Worm (Caenorhabditis elegans) whole organism, L1 larva: ENCODE data around the gene srxa-7.

Experiments
- C16A3.4 ChIP-seq: fragments of 150-350 bp; optimal IDR thresholded peaks from 2 replicates; lab custom pipeline; 2014; ENCODE audit warnings: missing biosample characterization, missing genetic modification characterization
- alr-1 ChIP-seq: fragments of 200-800 bp; sonication (Bioruptor generic); optimal IDR thresholded peaks from 2 replicates; lab custom pipeline; 2018; ENCODE audit warnings: borderline replicate concordance, mild to moderate bottlenecking, missing genetic modification characterization, missing compliant biosample characterization
- blmp-1 ChIP-seq: fragments of 150-350 bp; optimal IDR thresholded peaks from 2 replicates; lab custom pipeline; 2014; ENCODE audit warnings: missing biosample characterization, missing genetic modification characterization
- ceh-63 ChIP-seq: fragments of 200-800 bp; sonication (Bioruptor generic); optimal IDR thresholded peaks from 2 replicates; lab custom pipeline; 2018; ENCODE audit warnings: mild to moderate bottlenecking, missing genetic modification characterization, missing compliant biosample characterization
- elt-2 ChIP-seq: sonication (generic microtip); optimal IDR thresholded peaks from 2 replicates; lab custom pipeline; 2016; ENCODE audit warnings: missing genetic modification characterization, mild to moderate bottlenecking, inconsistent platforms, missing compliant biosample characterization, missing genetic modification reagents
- ets-5 ChIP-seq: fragments of 200-800 bp; sonication (Bioruptor generic); IDR thresholded peaks from 2 replicates; pipeline ENCODE4 v1.3.6; 2022; ENCODE audit warnings: missing genetic modification characterization, missing compliant biosample characterization
- fkh-10 ChIP-seq: sonication (generic microtip); optimal IDR thresholded peaks from 2 replicates; lab custom pipeline; 2017; ENCODE audit warnings: missing biosample characterization, missing genetic modification reagents, missing genetic modification characterization
- grh-1 ChIP-seq: fragments of 200-800 bp; sonication (Bioruptor generic); IDR thresholded peaks from 2 replicates; pipeline ENCODE4 v1.3.6; 2022; ENCODE audit warnings: missing genetic modification reagents, missing genetic modification characterization, missing compliant biosample characterization
- hlh-17 ChIP-seq: fragments of 200-800 bp; sonication (Bioruptor generic); optimal IDR thresholded peaks from 2 replicates; lab custom pipeline; 2018; ENCODE audit warnings: missing genetic modification characterization, mild to moderate bottlenecking, missing compliant biosample characterization, moderate library complexity, borderline replicate concordance
- irx-1 ChIP-seq: sonication (generic microtip); optimal IDR thresholded peaks from 2 replicates; lab custom pipeline; 2016; ENCODE audit warnings: missing genetic modification characterization, missing compliant biosample characterization
- isw-1 ChIP-seq: fragments of 200-800 bp; sonication (Bioruptor generic); IDR thresholded peaks from 2 replicates; pipeline ENCODE4 v1.3.6; 2022; ENCODE audit warnings: missing genetic modification characterization, missing compliant biosample characterization
- lin-14 ChIP-seq: fragments of 200-800 bp; sonication (Bioruptor generic); optimal IDR thresholded peaks from 2 replicates; lab custom pipeline; 2018; ENCODE audit warnings: mild to moderate bottlenecking, missing genetic modification characterization, moderate library complexity, missing compliant biosample characterization
- lin-35 ChIP-seq, 2 experiments: fragments of 150-350 bp; optimal IDR thresholded peaks; 2 replicates each; lab custom pipeline; 2014; ENCODE audit warnings: missing biosample characterization in 2 of 2, missing genetic modification characterization in 2 of 2, missing genetic modification reagents in 2 of 2
- lin-39 ChIP-seq: fragments of 150-350 bp; optimal IDR thresholded peaks from 2 replicates; lab custom pipeline; 2014; ENCODE audit warnings: missing biosample characterization, missing genetic modification reagents, missing genetic modification characterization
- lir-3 ChIP-seq: sonication (generic microtip); optimal IDR thresholded peaks from 2 replicates; lab custom pipeline; 2016; ENCODE audit warnings: mild to moderate bottlenecking, missing genetic modification characterization, moderate library complexity, missing compliant biosample characterization; ENCODE audit not compliant: poor library complexity
- nhr-12 ChIP-seq: sonication (generic microtip); optimal IDR thresholded peaks from 2 replicates; lab custom pipeline; 2017; ENCODE audit warnings: missing biosample characterization, missing genetic modification characterization
- nhr-20 ChIP-seq: sonication (generic microtip); optimal IDR thresholded peaks from 2 replicates; lab custom pipeline; 2016; ENCODE audit warnings: mild to moderate bottlenecking, missing genetic modification characterization, missing compliant biosample characterization
- nhr-47 ChIP-seq: sonication (generic microtip); optimal IDR thresholded peaks from 2 replicates; lab custom pipeline; 2016; ENCODE audit warnings: mild to moderate bottlenecking, missing genetic modification characterization, moderate library complexity, missing compliant biosample characterization
- nhr-71 ChIP-seq: sonication (generic microtip); optimal IDR thresholded peaks from 2 replicates; lab custom pipeline; 2016; ENCODE audit warnings: mild to moderate bottlenecking, missing genetic modification characterization, moderate library complexity, missing compliant biosample characterization
- nhr-77 ChIP-seq: fragments of 150-350 bp; optimal IDR thresholded peaks from 2 replicates; lab custom pipeline; 2014; ENCODE audit warnings: missing biosample characterization, missing genetic modification characterization
- nhr-84 ChIP-seq: sonication (generic microtip); optimal IDR thresholded peaks from 2 replicates; lab custom pipeline; 2017; ENCODE audit warnings: missing biosample characterization, missing genetic modification characterization
- nhr-85 ChIP-seq: sonication (generic microtip); peaks from one replicate; lab custom pipeline; 2016; ENCODE audit warnings: missing genetic modification characterization, inconsistent platforms, missing compliant biosample characterization
- nhr-90 ChIP-seq: sonication (generic microtip); optimal IDR thresholded peaks from 2 replicates; lab custom pipeline; 2016; ENCODE audit warnings: mild to moderate bottlenecking, missing genetic modification characterization, missing compliant biosample characterization; ENCODE audit not compliant: poor library complexity
- pag-3 ChIP-seq: sonication (generic microtip); optimal IDR thresholded peaks from 2 replicates; lab custom pipeline; 2017; ENCODE audit warnings: missing genetic modification characterization, mild to moderate bottlenecking, missing compliant biosample characterization, antibody characterized with exemption, borderline replicate concordance; ENCODE audit not compliant: insufficient read depth
- pqm-1 ChIP-seq: sonication (generic microtip); optimal IDR thresholded peaks from 3 replicates; lab custom pipeline; 2017; ENCODE audit warnings: missing biosample characterization, missing genetic modification characterization
- sox-4 ChIP-seq: sonication (generic microtip); optimal IDR thresholded peaks from 2 replicates; lab custom pipeline; 2016; ENCODE audit warnings: missing genetic modification characterization, missing compliant biosample characterization
- sptf-1 ChIP-seq: fragments of 150-350 bp; optimal IDR thresholded peaks from 2 replicates; lab custom pipeline; 2014; ENCODE audit warnings: missing biosample characterization, missing genetic modification characterization
- tlp-1 ChIP-seq: fragments of 150-350 bp; optimal IDR thresholded peaks from 2 replicates; lab custom pipeline; 2014; ENCODE audit warnings: missing biosample characterization, missing genetic modification characterization
- unc-98 ChIP-seq: fragments of 200-800 bp; sonication (Bioruptor generic); IDR thresholded peaks from 2 replicates; pipeline ENCODE4 v1.3.6; 2022; ENCODE audit warnings: missing genetic modification characterization, missing compliant biosample characterization
- xbp-1 ChIP-seq: sonication (generic microtip); optimal IDR thresholded peaks from 2 replicates; lab custom pipeline; 2016; ENCODE audit warnings: missing genetic modification characterization, missing compliant biosample characterization
- zag-1 ChIP-seq: fragments of 150-350 bp; optimal IDR thresholded peaks from 2 replicates; lab custom pipeline; 2014; ENCODE audit warnings: missing biosample characterization, missing genetic modification characterization
- zip-4 ChIP-seq: fragments of 200-800 bp; sonication (Bioruptor generic); optimal IDR thresholded peaks from 2 replicates; lab custom pipeline; 2018; ENCODE audit warnings: mild to moderate bottlenecking, missing genetic modification characterization, moderate library complexity, missing compliant biosample characterization
- ztf-11 ChIP-seq, 2 experiments: sonication (generic microtip); optimal IDR thresholded peaks; 2 replicates each; lab custom pipeline; 2016 to 2017; ENCODE audit warnings: missing genetic modification characterization in 2 of 2, missing biosample characterization in 1 of 2, missing compliant biosample characterization in 1 of 2
- ztf-4 ChIP-seq: fragments of 150-350 bp; optimal IDR thresholded peaks from 2 replicates; lab custom pipeline; 2014; ENCODE audit warnings: missing biosample characterization, missing genetic modification characterization

srxa-7 gene

DNA sequence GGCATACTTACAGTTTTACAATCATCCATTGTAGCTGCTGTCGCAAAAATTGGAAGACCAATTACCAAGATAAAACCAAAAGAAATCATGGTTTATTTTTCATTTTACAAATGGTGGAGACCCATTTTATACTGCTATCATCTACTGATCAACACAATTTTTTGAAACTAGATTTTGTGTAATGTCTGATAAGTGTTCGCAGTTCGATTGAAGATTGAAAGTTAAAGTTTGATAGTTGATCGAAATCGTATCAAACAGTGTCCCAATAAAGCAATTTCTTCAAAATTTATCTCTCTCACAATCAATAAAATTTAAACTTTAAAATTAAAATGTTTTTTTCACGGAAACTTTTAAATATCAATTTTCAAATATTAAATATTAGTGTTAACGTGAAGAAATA is 36.2 kb upstream of the srxa-7 start, which contains the start of gene T13F3.6:
Gene T13F3.6 (minus strand): TSS at position 101 of the 400 bp plus-strand sequence.
- TF ChIP-seq hlh-17 (GFP tag; lab: Kevin White, UChicago) (no peak), pag-3 (tag; lab: Kevin White, UChicago) (no peak), nhr-47 (no peak), tlp-1 (tag; lab: Kevin White, UChicago) (no peak), nhr-84 (no peak), zip-4 (GFP tag; lab: Kevin White, UChicago) (no peak), ets-5 (GFP tag; lab: Robert Waterston, UW) (no peak), sptf-1 (tag; lab: Kevin White, UChicago) (no peak), sox-4 (tag; lab: Kevin White, UChicago) (no peak), lir-3 (tag; lab: Kevin White, UChicago) (no peak), nhr-90 (tag; lab: Kevin White, UChicago) (no peak), isw-1 (GFP tag; lab: Robert Waterston, UW) (no peak), xbp-1 (tag; lab: Kevin White, UChicago) (no peak), pqm-1 (tag; lab: Kevin White, UChicago) (no peak), nhr-85 (tag; lab: Kevin White, UChicago) (no peak), zag-1 (tag; lab: Kevin White, UChicago) (no peak), lin-39 (tag; lab: Kevin White, UChicago) (no peak), irx-1 (tag; lab: Kevin White, UChicago) (no peak), alr-1 (tag; lab: Kevin White, UChicago) (no peak), nhr-12 (tag; lab: Kevin White, UChicago) (no peak)
- TF ChIP-seq, all 84 proteins: peak for 0

DNA sequence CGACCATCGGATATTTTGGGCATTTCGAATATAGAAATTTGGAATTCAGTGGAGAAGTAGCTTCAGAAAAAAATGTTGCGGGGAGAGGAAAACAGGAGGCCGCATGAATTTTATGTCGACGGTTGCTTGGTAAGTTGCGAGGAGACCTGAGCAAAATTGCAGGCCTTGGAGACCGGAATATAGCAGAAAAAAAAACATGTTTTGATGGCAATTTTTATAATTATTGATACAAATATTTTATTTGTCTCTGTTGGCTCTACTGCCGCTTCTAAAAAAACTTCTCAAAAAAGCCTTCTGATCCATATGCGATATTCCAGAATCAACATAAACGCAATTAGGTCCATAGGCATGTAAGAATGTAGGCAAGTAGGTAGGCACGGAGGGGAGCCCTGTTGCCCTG is 32.0 kb upstream of the srxa-7 start, which contains the start of gene pacl-1:
Gene pacl-1 (minus strand): TSS at position 101 of the 400 bp plus-strand sequence.
- TF ChIP-seq C16A3.4 (tag; lab: Kevin White, UChicago) (no peak), lin-39 (tag; lab: Kevin White, UChicago) (no peak)

DNA sequence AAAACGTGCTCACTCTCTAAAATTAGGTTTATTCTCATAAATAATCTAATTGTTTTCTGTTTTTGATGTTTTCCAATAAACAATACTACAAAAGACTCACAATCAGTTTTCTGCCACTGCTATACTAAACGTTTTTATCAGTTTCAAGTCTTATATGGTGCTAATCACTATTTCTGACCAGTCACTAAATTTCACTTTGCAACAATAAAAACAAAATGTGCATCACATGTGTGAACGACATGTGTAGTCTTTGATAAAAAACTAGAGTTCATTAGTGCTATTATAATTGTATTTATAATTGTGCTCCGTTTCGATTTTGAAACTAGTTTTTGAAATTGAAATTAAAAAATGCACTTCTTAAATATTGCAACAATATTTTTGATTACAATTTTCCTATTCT is 29.4 kb upstream of the srxa-7 start, which contains the start of gene cyp-37B1:
Gene cyp-37B1 (plus strand): TSS at position 199 of the 400 bp plus-strand sequence.
- TF ChIP-seq ztf-11 (tag; optimal IDR thresholded peaks at IDR 0.05; lab: Kevin White, UChicago): no peak
- no peak for TF ChIP-seq isw-1 (GFP tag; lab: Robert Waterston, UW)
- TF ChIP-seq lin-14 (GFP tag; lab: Kevin White, UChicago): no peak
- TF ChIP-seq lin-35 (GFP tag; optimal IDR thresholded peaks at IDR 0.05; lab: Kevin White, UChicago): peak in 1 of 2 experiments; percentile 34
- TF ChIP-seq nhr-20 (tag; lab: Kevin White, UChicago): peak; percentile 59
- TF ChIP-seq nhr-71 (tag; lab: Kevin White, UChicago): no peak
- TF ChIP-seq irx-1 (tag; lab: Kevin White, UChicago): no peak
- TF ChIP-seq alr-1 (tag; lab: Kevin White, UChicago): no peak
- TF ChIP-seq grh-1 (GFP tag; lab: Robert Waterston, UW): no peak
- no peak for TF ChIP-seq nhr-84
- TF ChIP-seq ceh-63 (GFP tag; lab: Kevin White, UChicago): no peak
- no peak for TF ChIP-seq ztf-4 (tag; lab: Kevin White, UChicago)
- TF ChIP-seq unc-98 (GFP tag; lab: Robert Waterston, UW): no peak
- TF ChIP-seq nhr-77 (tag; lab: Kevin White, UChicago): no peak
- peak; percentile 95 for TF ChIP-seq elt-2 (tag; lab: Kevin White, UChicago)
- TF ChIP-seq fkh-10 (GFP tag; lab: Kevin White, UChicago): no peak
- peak; percentile 38 for TF ChIP-seq nhr-90 (tag; lab: Kevin White, UChicago)

DNA sequence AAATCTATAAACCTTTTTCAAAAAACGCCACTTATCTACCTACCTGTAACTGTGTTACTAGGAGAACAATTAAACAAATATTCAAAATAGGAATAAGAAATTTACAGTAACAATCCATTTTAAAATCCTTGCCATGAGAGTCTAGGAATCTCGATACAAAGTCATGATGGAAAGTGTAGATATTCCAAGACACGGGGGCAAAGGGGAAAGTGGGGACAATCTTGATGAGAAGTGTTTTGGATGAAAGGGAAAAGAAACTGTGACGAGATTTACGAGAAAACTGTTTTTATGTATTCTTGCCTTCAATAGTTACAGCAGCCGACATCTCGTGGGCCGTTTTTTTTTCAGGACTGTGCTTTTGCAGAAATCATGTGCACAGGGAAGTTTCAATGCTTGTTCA is 25.2 kb upstream of the srxa-7 start, which contains the start of gene F28G4.2:
Gene F28G4.2 (minus strand): TSS at position 175 of the 400 bp plus-strand sequence.
- TF ChIP-seq grh-1 (GFP tag; lab: Robert Waterston, UW) (no peak), blmp-1 (peak; percentile 78), nhr-77 (tag; lab: Kevin White, UChicago) (no peak), alr-1 (tag; lab: Kevin White, UChicago) (no peak), nhr-71 (tag; lab: Kevin White, UChicago) (no peak)
